Fruit fly (Drosophila melanogaster) whole organism, embryonic: ENCODE results near the gene Ids.

Experiments
- ATbp ChIP-seq: fragments of 200-800 bp; sonication (Bioruptor generic); optimal IDR thresholded peaks from 2 replicates; lab custom pipeline; 2017; ENCODE audit warnings: missing biosample characterization, mild to moderate bottlenecking, missing genetic modification characterization, missing genetic modification reagents
- BEAF-32 ChIP-seq: fragments of 200-800 bp; sonication (Bioruptor generic); optimal IDR thresholded peaks from 3 replicates; lab custom pipeline; 2017; ENCODE audit warnings: missing biosample characterization, missing genetic modification characterization, mild to moderate bottlenecking, moderate library complexity, missing genetic modification reagents
- Bdp1 ChIP-seq: fragments of 200-800 bp; sonication (Bioruptor generic); optimal IDR thresholded peaks from 3 replicates; lab custom pipeline; 2016; ENCODE audit warnings: missing biosample characterization, missing genetic modification characterization
- CG12155 ChIP-seq: fragments of 200-800 bp; sonication (Bioruptor generic); optimal IDR thresholded peaks from 3 replicates; lab custom pipeline; 2016; ENCODE audit warnings: missing biosample characterization, missing genetic modification characterization
- CG12744 ChIP-seq: fragments of 200-800 bp; sonication (Bioruptor generic); optimal IDR thresholded peaks from 2 replicates; lab custom pipeline; 2016; ENCODE audit warnings: missing biosample characterization, missing genetic modification characterization
- CG13894 ChIP-seq: fragments of 200-800 bp; sonication (Bioruptor generic); optimal IDR thresholded peaks from 3 replicates; lab custom pipeline; 2018; ENCODE audit warnings: missing biosample characterization, mild to moderate bottlenecking, missing genetic modification characterization, moderate library complexity
- CG15011 ChIP-seq: fragments of 200-800 bp; sonication (Bioruptor generic); optimal IDR thresholded peaks from 3 replicates; lab custom pipeline; 2018; ENCODE audit warnings: missing biosample characterization, mild to moderate bottlenecking, missing genetic modification characterization
- CG16813 ChIP-seq: fragments of 200-800 bp; sonication (Bioruptor generic); IDR thresholded peaks from 3 replicates; pipeline ENCODE4 v1.3.6; 2022; ENCODE audit warnings: missing biosample characterization, missing genetic modification characterization; ENCODE audit not compliant: partially characterized antibody
- CG30020 ChIP-seq: fragments of 200-800 bp; optimal IDR thresholded peaks from 2 replicates; lab custom pipeline; 2019; ENCODE audit warnings: missing biosample characterization, mild to moderate bottlenecking, missing genetic modification characterization, moderate library complexity
- CG30403 ChIP-seq: fragments of 200-800 bp; sonication (Bioruptor generic); optimal IDR thresholded peaks from 3 replicates; lab custom pipeline; 2016; ENCODE audit warnings: missing biosample characterization, missing genetic modification characterization
- CG3065 ChIP-seq: fragments of 200-800 bp; sonication (Bioruptor generic); optimal IDR thresholded peaks from 2 replicates; lab custom pipeline; 2016; ENCODE audit warnings: missing biosample characterization, missing genetic modification characterization
- CG3281 ChIP-seq: fragments of 200-800 bp; sonication (Bioruptor generic); optimal IDR thresholded peaks from 3 replicates; lab custom pipeline; 2017; ENCODE audit warnings: missing biosample characterization, mild to moderate bottlenecking, missing genetic modification characterization
- CG43689 ChIP-seq: fragments of 200-800 bp; sonication (Bioruptor generic); IDR thresholded peaks from 2 replicates; pipeline ENCODE4 v1.3.6; 2022; ENCODE audit warnings: missing biosample characterization, missing genetic modification characterization
- CG5953 ChIP-seq: fragments of 200-800 bp; sonication (Bioruptor generic); IDR thresholded peaks from 2 replicates; pipeline ENCODE4 v1.3.6; 2022; ENCODE audit warnings: missing biosample characterization, missing genetic modification characterization
- CG7839 ChIP-seq: fragments of 200-800 bp; sonication (Bioruptor generic); optimal IDR thresholded peaks from 3 replicates; lab custom pipeline; 2018; ENCODE audit warnings: missing biosample characterization, mild to moderate bottlenecking, missing genetic modification characterization, moderate library complexity
- CHES-1-like ChIP-seq: fragments of 200-800 bp; sonication (Bioruptor generic); optimal IDR thresholded peaks from 2 replicates; lab custom pipeline; 2016; ENCODE audit warnings: missing biosample characterization, missing genetic modification characterization
- Chrac-16 ChIP-seq: fragments of 200-800 bp; sonication (Bioruptor generic); optimal IDR thresholded peaks from 3 replicates; lab custom pipeline; 2016; ENCODE audit warnings: missing biosample characterization, missing genetic modification characterization
- Dfd ChIP-seq, 2 experiments: fragments of >200 bp; optimal IDR thresholded peaks; 2 replicates each; lab custom pipeline; 2017; ENCODE audit warnings: missing biosample characterization in 2 of 2, missing genetic modification characterization in 2 of 2
- Doc2 ChIP-seq: fragments of 200-800 bp; sonication (Bioruptor generic); IDR thresholded peaks from 2 replicates; pipeline ENCODE4 v1.3.6; 2022; ENCODE audit warnings: missing biosample characterization, missing genetic modification characterization
- Drgx ChIP-seq: fragments of 200-800 bp; sonication (Bioruptor generic); IDR thresholded peaks from 2 replicates; pipeline ENCODE4 v1.3.6; 2022; ENCODE audit warnings: missing biosample characterization, missing genetic modification characterization
- Fer2 ChIP-seq: fragments of 200-800 bp; sonication (Bioruptor generic); optimal IDR thresholded peaks from 2 replicates; lab custom pipeline; 2018; ENCODE audit warnings: missing biosample characterization, mild to moderate bottlenecking, missing genetic modification characterization, moderate library complexity
- Oaz ChIP-seq: fragments of 200-800 bp; sonication (Bioruptor generic); IDR thresholded peaks from 2 replicates; pipeline ENCODE4 v1.3.6; 2022; ENCODE audit warnings: missing biosample characterization, missing genetic modification characterization
- TFAM ChIP-seq: fragments of 200-800 bp; sonication (Bioruptor generic); optimal IDR thresholded peaks from 2 replicates; lab custom pipeline; 2017; ENCODE audit warnings: missing biosample characterization, missing genetic modification characterization, inconsistent platforms
- Tbp ChIP-seq: fragments of >200 bp; optimal IDR thresholded peaks from 2 replicates; lab custom pipeline; 2018; ENCODE audit warnings: missing biosample characterization, missing genetic modification characterization
- Vsx1 ChIP-seq: fragments of 200-800 bp; sonication (Bioruptor generic); optimal IDR thresholded peaks from 2 replicates; lab custom pipeline; 2017; ENCODE audit warnings: missing biosample characterization, mild to moderate bottlenecking, missing genetic modification characterization, missing genetic modification reagents
- al ChIP-seq: fragments of 200-800 bp; sonication (Bioruptor generic); IDR thresholded peaks from 2 replicates; pipeline ENCODE4 v1.3.6; 2022; ENCODE audit warnings: missing biosample characterization, missing genetic modification characterization
- bsh ChIP-seq, 2 experiments: fragments of 200-800 bp; sonication (Bioruptor generic); optimal IDR thresholded peaks; 2 replicates each; lab custom pipeline; 2017 to 2018; ENCODE audit warnings: mild to moderate bottlenecking in 2 of 2, missing biosample characterization in 2 of 2, missing genetic modification characterization in 2 of 2, moderate library complexity in 1 of 2
- cad ChIP-seq: fragments of >200 bp; optimal IDR thresholded peaks from 2 replicates; lab custom pipeline; 2017; ENCODE audit warnings: missing biosample characterization, missing genetic modification characterization
- croc ChIP-seq: fragments of 200-800 bp; sonication (Bioruptor generic); conservative IDR thresholded peaks from 3 replicates; pipeline ENCODE4 v1.3.6; 2022; ENCODE audit warnings: missing biosample characterization, missing genetic modification characterization
- crp ChIP-seq, 2 experiments: fragments of 200-800 bp; sonication (Bioruptor generic); optimal IDR thresholded peaks; 2 replicates in 1 of 2; 3 replicates in 1 of 2; lab custom pipeline; 2017; ENCODE audit warnings: missing biosample characterization in 2 of 2, missing genetic modification characterization in 2 of 2, mild to moderate bottlenecking in 1 of 2, moderate library complexity in 1 of 2
- cwo ChIP-seq: fragments of 200-800 bp; sonication (Bioruptor generic); optimal IDR thresholded peaks from 3 replicates; lab custom pipeline; 2017; ENCODE audit warnings: missing biosample characterization, missing genetic modification characterization, mild to moderate bottlenecking, moderate library complexity, missing genetic modification reagents
- disco-r ChIP-seq: fragments of 200-800 bp; sonication (Bioruptor generic); optimal IDR thresholded peaks from 2 replicates; lab custom pipeline; 2016; ENCODE audit warnings: missing biosample characterization, missing genetic modification characterization
- dmrt99B ChIP-seq: fragments of 200-800 bp; sonication (Bioruptor generic); optimal IDR thresholded peaks from 2 replicates; lab custom pipeline; 2018; ENCODE audit warnings: missing biosample characterization, mild to moderate bottlenecking, missing genetic modification characterization, moderate library complexity
- emc ChIP-seq: fragments of 200-800 bp; sonication (Bioruptor generic); optimal IDR thresholded peaks from 2 replicates; lab custom pipeline; 2016; ENCODE audit warnings: missing biosample characterization, missing genetic modification characterization
- ftz-f1 ChIP-seq: fragments of 200-800 bp; sonication (Bioruptor generic); optimal IDR thresholded peaks from 2 replicates; lab custom pipeline; 2016; ENCODE audit warnings: missing biosample characterization, missing genetic modification characterization
- fu2 ChIP-seq: fragments of 200-800 bp; sonication (Bioruptor generic); optimal IDR thresholded peaks from 2 replicates; lab custom pipeline; 2016; ENCODE audit warnings: missing biosample characterization, missing genetic modification characterization
- gem ChIP-seq: fragments of 200-800 bp; sonication (Bioruptor generic); optimal IDR thresholded peaks from 2 replicates; lab custom pipeline; 2019; ENCODE audit warnings: missing biosample characterization, mild to moderate bottlenecking, missing genetic modification characterization, moderate library complexity
- grau ChIP-seq: fragments of 200-800 bp; optimal IDR thresholded peaks from 3 replicates; lab custom pipeline; 2019; ENCODE audit warnings: missing biosample characterization, mild to moderate bottlenecking, missing genetic modification characterization, moderate library complexity
- gsb ChIP-seq: fragments of 200-800 bp; sonication (Bioruptor generic); IDR thresholded peaks from 2 replicates; pipeline ENCODE4 v1.3.6; 2022; ENCODE audit warnings: missing biosample characterization, missing genetic modification characterization
- hkb ChIP-seq, 2 experiments: fragments of 200-800 bp in 1 of 2; fragments of >200 bp in 1 of 2; sonication (Bioruptor generic) in 1 of 2; IDR thresholded peaks in 1 of 2; optimal IDR thresholded peaks in 1 of 2; 2 replicates each; pipeline versions ENCODE4 v1.3.6 to Lab custom; 2017 to 2022; ENCODE audit warnings: missing biosample characterization in 1 of 2, missing genetic modification characterization in 1 of 2
- klu ChIP-seq: fragments of 200-800 bp; sonication (Bioruptor generic); IDR thresholded peaks from 2 replicates; pipeline ENCODE4 v1.3.6; 2022; ENCODE audit warnings: missing biosample characterization, missing genetic modification characterization
- pnt ChIP-seq: fragments of 200-800 bp; sonication (Bioruptor generic); optimal IDR thresholded peaks from 3 replicates; lab custom pipeline; 2016; ENCODE audit warnings: missing biosample characterization, missing genetic modification characterization
- sens ChIP-seq: fragments of 200-800 bp; sonication (Bioruptor generic); peaks from one replicate; lab custom pipeline; 2016; ENCODE audit warnings: missing biosample characterization, missing genetic modification characterization
- seq ChIP-seq: fragments of 200-800 bp; sonication (Bioruptor generic); IDR thresholded peaks from 2 replicates; pipeline ENCODE4 v1.3.6; 2022; ENCODE audit warnings: missing biosample characterization, missing genetic modification characterization
- slou ChIP-seq: fragments of 200-800 bp; sonication (Bioruptor generic); optimal IDR thresholded peaks from 3 replicates; lab custom pipeline; 2016; ENCODE audit warnings: missing biosample characterization, missing genetic modification characterization
- sna ChIP-seq: fragments of 200-800 bp; sonication (Bioruptor generic); IDR thresholded peaks from 2 replicates; pipeline ENCODE4 v1.3.6; 2022; ENCODE audit warnings: missing biosample characterization, missing genetic modification characterization; ENCODE audit not compliant: partially characterized antibody
- ssp ChIP-seq: fragments of 200-800 bp; sonication (Bioruptor generic); IDR thresholded peaks from 2 replicates; pipeline ENCODE4 v1.3.6; 2022; ENCODE audit warnings: missing biosample characterization, missing genetic modification characterization
- tap ChIP-seq: fragments of 200-800 bp; optimal IDR thresholded peaks from 3 replicates; lab custom pipeline; 2019; ENCODE audit warnings: missing biosample characterization, mild to moderate bottlenecking, missing genetic modification characterization, moderate library complexity
- trem ChIP-seq: fragments of 200-800 bp; optimal IDR thresholded peaks from 3 replicates; lab custom pipeline; 2019; ENCODE audit warnings: missing biosample characterization, mild to moderate bottlenecking, missing genetic modification characterization, moderate library complexity
- trh ChIP-seq: fragments of 200-800 bp; sonication (Bioruptor generic); optimal IDR thresholded peaks from 2 replicates; lab custom pipeline; 2016; ENCODE audit warnings: missing biosample characterization, missing genetic modification characterization
- zen ChIP-seq: fragments of 200-800 bp; sonication (Bioruptor generic); optimal IDR thresholded peaks from 3 replicates; lab custom pipeline; 2018; ENCODE audit warnings: missing biosample characterization, mild to moderate bottlenecking, missing genetic modification characterization, moderate library complexity
- zfh1 ChIP-seq: fragments of 200-800 bp; sonication (Bioruptor generic); IDR thresholded peaks from 3 replicates; pipeline ENCODE4 v1.3.6; 2022; ENCODE audit warnings: missing biosample characterization, missing genetic modification characterization

The Ids gene

dm6 chr3L:3420674-3421073 is 42.6 kb downstream of the Ids start (continued):
- TF ChIP-seq zfh1 (GFP tag; lab: Robert Waterston, UW) (no peak), Drgx (GFP tag; lab: Robert Waterston, UW) (no peak), croc (GFP tag; lab: Robert Waterston, UW) (no peak), Fer2 (tag; lab: Kevin White, UChicago) (no peak), sna (no peak), cad (GFP tag; lab: Kevin White, UChicago) (no peak), CG30020 (tag; lab: Kevin White, UChicago) (no peak), dmrt99B (peak; percentile 23), Oaz (no peak), zen (tag; lab: Kevin White, UChicago) (no peak), ssp (GFP tag; lab: Robert Waterston, UW) (no peak), CG5953 (GFP tag; lab: Robert Waterston, UW) (no peak), gsb (GFP tag; lab: Robert Waterston, UW) (no peak), sens (GFP tag; lab: Kevin White, UChicago) (peak; percentile 71), grau (peak; percentile 7), Dfd (GFP tag; optimal IDR thresholded peaks at IDR 0.05; lab: Kevin White, UChicago) (no peak), seq (GFP tag; lab: Robert Waterston, UW) (no peak), Chrac-16 (GFP tag; lab: Kevin White, UChicago) (no peak), CG12744 (GFP tag; lab: Kevin White, UChicago) (no peak), gem (tag; lab: Kevin White, UChicago) (peak; percentile 50), fu2 (GFP tag; lab: Kevin White, UChicago) (no peak), slou (no peak), disco-r (no peak), CG7839 (peak; percentile 34), CHES-1-like (GFP tag; lab: Kevin White, UChicago) (no peak), CG12155 (GFP tag; lab: Kevin White, UChicago) (no peak), CG13894 (tag; lab: Kevin White, UChicago) (no peak), Tbp (no peak), crp (GFP tag; optimal IDR thresholded peaks at IDR 0.05; lab: Kevin White, UChicago) (no peak), ftz-f1 (no peak), TFAM (GFP tag; lab: Kevin White, UChicago) (no peak), cwo (GFP tag; lab: Kevin White, UChicago) (no peak), CG3281 (GFP tag; lab: Kevin White, UChicago) (peak; percentile 36), emc (GFP tag; lab: Kevin White, UChicago) (no peak), klu (GFP tag; lab: Robert Waterston, UW) (no peak), BEAF-32 (no peak), tap (tag; lab: Kevin White, UChicago) (no peak), CG43689 (GFP tag; lab: Robert Waterston, UW) (no peak), al (GFP tag; lab: Robert Waterston, UW) (peak; percentile 50; the same call in 1 of the 2 replicates), Vsx1 (no peak), trem (tag; lab: Kevin White, UChicago) (no peak), hkb (optimal IDR thresholded peaks at IDR 0.05; lab: Kevin White, UChicago) (no peak), hkb (GFP tag; IDR thresholded peaks at IDR 0.05; lab: Robert Waterston, UW) (no peak), CG15011 (GFP tag; lab: Kevin White, UChicago) (no peak), trh (no peak), ATbp (no peak), pnt (no peak), CG16813 (GFP tag; lab: Robert Waterston, UW) (no peak), bsh (GFP tag; optimal IDR thresholded peaks at IDR 0.05; lab: Kevin White, UChicago) (no peak), Bdp1 (GFP tag; lab: Kevin White, UChicago) (no peak), CG3065 (no peak), CG30403 (GFP tag; lab: Kevin White, UChicago) (peak; percentile 2), Doc2 (GFP tag; lab: Robert Waterston, UW) (no peak)
